Fruit fly (Drosophila melanogaster) whole organism, embryonic: Measurements from ENCODE around the gene CG13359.

ENCODE experiments used
- Abd-B ChIP-seq: fragments of 200-800 bp; sonication (Bioruptor generic); optimal IDR thresholded peaks from 2 replicates; lab custom pipeline; 2018; ENCODE audit warnings: missing biosample characterization, mild to moderate bottlenecking, missing genetic modification characterization, moderate library complexity
- Antp ChIP-seq: fragments of 200-800 bp; sonication (Bioruptor generic); optimal IDR thresholded peaks from 3 replicates; lab custom pipeline; 2016; ENCODE audit warnings: missing biosample characterization, missing genetic modification characterization
- CG11696 ChIP-seq: fragments of 200-800 bp; sonication (Bioruptor generic); IDR thresholded peaks from 2 replicates; pipeline ENCODE4 v1.3.6; 2022; ENCODE audit warnings: missing biosample characterization, missing genetic modification characterization
- CG12659 ChIP-seq: fragments of 200-800 bp; sonication (Bioruptor generic); optimal IDR thresholded peaks from 3 replicates; lab custom pipeline; 2017; ENCODE audit warnings: mild to moderate bottlenecking, missing biosample characterization, missing genetic modification reagents, missing genetic modification characterization
- CG12744 ChIP-seq: fragments of 200-800 bp; sonication (Bioruptor generic); optimal IDR thresholded peaks from 2 replicates; lab custom pipeline; 2016; ENCODE audit warnings: missing biosample characterization, missing genetic modification characterization
- CG13424 ChIP-seq: fragments of 200-800 bp; sonication (Bioruptor generic); optimal IDR thresholded peaks from 2 replicates; lab custom pipeline; 2019; ENCODE audit warnings: missing biosample characterization, mild to moderate bottlenecking, missing genetic modification characterization, moderate library complexity
- CG14667 ChIP-seq: fragments of 200-800 bp; sonication (Bioruptor generic); IDR thresholded peaks from 2 replicates; pipeline ENCODE4 v1.3.6; 2022; ENCODE audit warnings: missing biosample characterization, missing genetic modification characterization
- CG15011 ChIP-seq: fragments of 200-800 bp; sonication (Bioruptor generic); optimal IDR thresholded peaks from 3 replicates; lab custom pipeline; 2018; ENCODE audit warnings: missing biosample characterization, mild to moderate bottlenecking, missing genetic modification characterization
- CG15269 ChIP-seq: fragments of 200-800 bp; sonication (Bioruptor generic); optimal IDR thresholded peaks from 2 replicates; lab custom pipeline; 2018; ENCODE audit warnings: missing biosample characterization, mild to moderate bottlenecking, missing genetic modification characterization, moderate library complexity
- CG15479 ChIP-seq: fragments of 200-800 bp; sonication (Bioruptor generic); optimal IDR thresholded peaks from 3 replicates; lab custom pipeline; 2019; ENCODE audit warnings: missing biosample characterization, mild to moderate bottlenecking, missing genetic modification characterization, moderate library complexity
- CG16813 ChIP-seq: fragments of 200-800 bp; sonication (Bioruptor generic); IDR thresholded peaks from 3 replicates; pipeline ENCODE4 v1.3.6; 2022; ENCODE audit warnings: missing biosample characterization, missing genetic modification characterization; ENCODE audit not compliant: partially characterized antibody
- CG17912 ChIP-seq: fragments of 200-800 bp; sonication (Bioruptor generic); optimal IDR thresholded peaks from 2 replicates; lab custom pipeline; 2018; ENCODE audit warnings: missing biosample characterization, mild to moderate bottlenecking, missing genetic modification characterization
- CG18619 ChIP-seq: fragments of 200-800 bp; sonication (Bioruptor generic); optimal IDR thresholded peaks from 3 replicates; lab custom pipeline; 2017; ENCODE audit warnings: missing biosample characterization, mild to moderate bottlenecking, missing genetic modification characterization
- CG2120 ChIP-seq: fragments of 200-800 bp; sonication (Bioruptor generic); optimal IDR thresholded peaks from 3 replicates; lab custom pipeline; 2016; ENCODE audit warnings: missing biosample characterization, missing genetic modification characterization
- CG34376 ChIP-seq: fragments of 200-800 bp; sonication (Bioruptor generic); optimal IDR thresholded peaks from 2 replicates; lab custom pipeline; 2018; ENCODE audit warnings: missing biosample characterization, mild to moderate bottlenecking, missing genetic modification characterization
- CG6254 ChIP-seq: fragments of 200-800 bp; sonication (Bioruptor generic); optimal IDR thresholded peaks from 3 replicates; lab custom pipeline; 2017; ENCODE audit warnings: mild to moderate bottlenecking, missing biosample characterization, missing genetic modification reagents, missing genetic modification characterization
- CG6654 ChIP-seq: fragments of 200-800 bp; sonication (Bioruptor generic); optimal IDR thresholded peaks from 2 replicates; lab custom pipeline; 2017; ENCODE audit warnings: missing biosample characterization, mild to moderate bottlenecking, missing genetic modification characterization
- CG6689 ChIP-seq: fragments of 200-800 bp; sonication (Bioruptor generic); IDR thresholded peaks from 2 replicates; pipeline ENCODE4 v1.3.6; 2022; ENCODE audit warnings: missing biosample characterization, missing genetic modification characterization
- CG7271 ChIP-seq: fragments of 200-800 bp; sonication (Bioruptor generic); optimal IDR thresholded peaks from 2 replicates; lab custom pipeline; 2018; ENCODE audit warnings: missing biosample characterization, mild to moderate bottlenecking, missing genetic modification characterization, moderate library complexity
- CG7839 ChIP-seq: fragments of 200-800 bp; sonication (Bioruptor generic); optimal IDR thresholded peaks from 3 replicates; lab custom pipeline; 2018; ENCODE audit warnings: missing biosample characterization, mild to moderate bottlenecking, missing genetic modification characterization, moderate library complexity
- CG7928 ChIP-seq: fragments of 200-800 bp; sonication (Bioruptor generic); optimal IDR thresholded peaks from 2 replicates; lab custom pipeline; 2017; ENCODE audit warnings: missing biosample characterization, mild to moderate bottlenecking, missing genetic modification characterization
- CG8281 ChIP-seq: fragments of 200-800 bp; sonication (Bioruptor generic); optimal IDR thresholded peaks from 2 replicates; lab custom pipeline; 2018; ENCODE audit warnings: missing biosample characterization, mild to moderate bottlenecking, missing genetic modification characterization, moderate library complexity
- CG8388 ChIP-seq: fragments of 200-800 bp; sonication (Bioruptor generic); optimal IDR thresholded peaks from 2 replicates; lab custom pipeline; 2019; ENCODE audit warnings: missing biosample characterization, mild to moderate bottlenecking, missing genetic modification characterization, moderate library complexity
- CG8478 ChIP-seq: fragments of >200 bp; optimal IDR thresholded peaks from 2 replicates; lab custom pipeline; 2018
- CG9215 ChIP-seq: fragments of 200-800 bp; sonication (Bioruptor generic); IDR thresholded peaks from 2 replicates; pipeline ENCODE4 v1.3.6; 2022; ENCODE audit warnings: missing biosample characterization, missing genetic modification characterization
- CG9437 ChIP-seq: fragments of 200-800 bp; sonication (Bioruptor generic); optimal IDR thresholded peaks from 2 replicates; lab custom pipeline; 2018; ENCODE audit warnings: missing biosample characterization, mild to moderate bottlenecking, missing genetic modification characterization
- CG9817 ChIP-seq: fragments of 200-800 bp; sonication (Bioruptor generic); optimal IDR thresholded peaks from 2 replicates; lab custom pipeline; 2018; ENCODE audit warnings: missing biosample characterization, mild to moderate bottlenecking, missing genetic modification characterization, moderate library complexity
- Doc3 ChIP-seq: fragments of 200-800 bp; sonication (Bioruptor generic); IDR thresholded peaks from 3 replicates; pipeline ENCODE4 v1.3.6; 2022; ENCODE audit warnings: missing biosample characterization, missing genetic modification characterization; ENCODE audit not compliant: partially characterized antibody
- Drgx ChIP-seq: fragments of 200-800 bp; sonication (Bioruptor generic); IDR thresholded peaks from 2 replicates; pipeline ENCODE4 v1.3.6; 2022; ENCODE audit warnings: missing biosample characterization, missing genetic modification characterization
- Hr3 ChIP-seq: fragments of 200-800 bp; sonication (Bioruptor generic); optimal IDR thresholded peaks from 3 replicates; lab custom pipeline; 2016; ENCODE audit warnings: missing biosample characterization, missing genetic modification characterization
- MBD-R2 ChIP-seq: fragments of 200-800 bp; sonication (Bioruptor generic); IDR thresholded peaks from 2 replicates; pipeline ENCODE4 v1.3.6; 2022; ENCODE audit warnings: missing biosample characterization, missing genetic modification characterization
- Nf-YA ChIP-seq: fragments of 200-800 bp; sonication (Bioruptor generic); IDR thresholded peaks from 2 replicates; pipeline ENCODE4 v1.3.6; 2022; ENCODE audit warnings: missing biosample characterization, missing genetic modification characterization
- Nf-YC ChIP-seq: fragments of 200-800 bp; optimal IDR thresholded peaks from 3 replicates; lab custom pipeline; 2019; ENCODE audit warnings: missing biosample characterization, mild to moderate bottlenecking, missing genetic modification characterization, moderate library complexity
- Oli ChIP-seq: fragments of 200-800 bp; sonication (Bioruptor generic); optimal IDR thresholded peaks from 2 replicates; lab custom pipeline; 2018; ENCODE audit warnings: missing biosample characterization, mild to moderate bottlenecking, missing genetic modification characterization, moderate library complexity
- Sin3A ChIP-seq: fragments of >200 bp; optimal IDR thresholded peaks from 2 replicates; lab custom pipeline; 2018
- Xrp1 ChIP-seq: fragments of 200-800 bp; sonication (Bioruptor generic); IDR thresholded peaks from 2 replicates; pipeline ENCODE4 v1.3.6; 2022; ENCODE audit warnings: missing biosample characterization, missing genetic modification characterization
- YL-1 ChIP-seq: fragments of 200-800 bp; sonication (Bioruptor generic); optimal IDR thresholded peaks from 3 replicates; lab custom pipeline; 2017; ENCODE audit warnings: missing biosample characterization, mild to moderate bottlenecking, missing genetic modification characterization
- bab2 ChIP-seq: fragments of 200-800 bp; sonication (Bioruptor generic); optimal IDR thresholded peaks from 2 replicates; lab custom pipeline; 2016; ENCODE audit warnings: missing biosample characterization, missing genetic modification characterization
- btn ChIP-seq: fragments of 200-800 bp; sonication (Bioruptor generic); optimal IDR thresholded peaks from 2 replicates; lab custom pipeline; 2016; ENCODE audit warnings: missing biosample characterization, missing genetic modification characterization
- corto ChIP-seq: fragments of 200-800 bp; sonication (Bioruptor generic); optimal IDR thresholded peaks from 2 replicates; lab custom pipeline; 2016; ENCODE audit warnings: missing biosample characterization, mild to moderate bottlenecking, missing genetic modification characterization, moderate library complexity
- ems ChIP-seq: fragments of 200-800 bp; sonication (Bioruptor generic); optimal IDR thresholded peaks from 3 replicates; lab custom pipeline; 2016; ENCODE audit warnings: missing biosample characterization, missing genetic modification characterization
- eve ChIP-seq, 2 experiments: fragments of >200 bp; optimal IDR thresholded peaks; 2 replicates each; lab custom pipeline; 2017; ENCODE audit warnings: missing biosample characterization in 2 of 2, missing genetic modification characterization in 2 of 2
- grau ChIP-seq: fragments of 200-800 bp; optimal IDR thresholded peaks from 3 replicates; lab custom pipeline; 2019; ENCODE audit warnings: missing biosample characterization, mild to moderate bottlenecking, missing genetic modification characterization, moderate library complexity
- gsb-n ChIP-seq: fragments of 200-800 bp; sonication (Bioruptor generic); optimal IDR thresholded peaks from 3 replicates; lab custom pipeline; 2018; ENCODE audit warnings: missing biosample characterization, mild to moderate bottlenecking, missing genetic modification characterization
- hbn ChIP-seq: fragments of 200-800 bp; sonication (Bioruptor generic); IDR thresholded peaks from 2 replicates; pipeline ENCODE4 v1.3.6; 2022; ENCODE audit warnings: missing biosample characterization, missing genetic modification characterization; ENCODE audit not compliant: partially characterized antibody
- kni ChIP-seq: fragments of 200-800 bp; sonication (Bioruptor generic); optimal IDR thresholded peaks from 3 replicates; lab custom pipeline; 2017; ENCODE audit warnings: mild to moderate bottlenecking, missing biosample characterization, missing genetic modification reagents, missing genetic modification characterization
- lmd ChIP-seq: fragments of 200-800 bp; sonication (Bioruptor generic); IDR thresholded peaks from 2 replicates; pipeline ENCODE4 v1.3.6; 2022; ENCODE audit warnings: missing biosample characterization, missing genetic modification characterization
- pan ChIP-seq, 4 experiments: fragments of >200 bp in 3 of 4; fragments of 200-800 bp in 1 of 4; sonication (Bioruptor generic) in 1 of 4; optimal IDR thresholded peaks in 3 of 4; IDR thresholded peaks in 1 of 4; 2 replicates each; pipeline versions ENCODE4 v1.3.6 to Lab custom; 2017 to 2022; ENCODE audit warnings: missing biosample characterization in 2 of 4, missing genetic modification characterization in 2 of 4, mixed read lengths in 1 of 4
- schlank ChIP-seq: fragments of 200-800 bp; sonication (Bioruptor generic); optimal IDR thresholded peaks from 2 replicates; lab custom pipeline; 2018; ENCODE audit warnings: missing biosample characterization, mild to moderate bottlenecking, missing genetic modification characterization
- toy ChIP-seq: fragments of 200-800 bp; sonication (Bioruptor generic); IDR thresholded peaks from 2 replicates; pipeline ENCODE4 v1.3.6; 2022; ENCODE audit warnings: missing biosample characterization, missing genetic modification characterization
- zfh1 ChIP-seq: fragments of 200-800 bp; sonication (Bioruptor generic); IDR thresholded peaks from 3 replicates; pipeline ENCODE4 v1.3.6; 2022; ENCODE audit warnings: missing biosample characterization, missing genetic modification characterization

CG13359 gene

dm6 chrX:779344-779743, 23.9 kb downstream of the CG13359 start (continued):
- TF ChIP-seq Drgx (GFP tag; lab: Robert Waterston, UW) (peak; percentile 45; the same call in 1 of the 2 replicates), CG14667 (GFP tag; lab: Robert Waterston, UW) (no peak), CG8281 (tag; lab: Kevin White, UChicago) (no peak), CG9437 (no peak), toy (GFP tag; lab: Robert Waterston, UW) (no peak), CG6689 (no peak), CG7839 (tag; lab: Kevin White, UChicago) (no peak), schlank (tag; lab: Kevin White, UChicago) (no peak), CG8388 (GFP tag; lab: Kevin White, UChicago) (peak; percentile 13), CG15011 (no peak), CG13424 (tag; lab: Kevin White, UChicago) (peak; percentile 37), Abd-B (GFP tag; lab: Kevin White, UChicago) (no peak), Antp (GFP tag; lab: Kevin White, UChicago) (peak; percentile 0), ems (GFP tag; lab: Kevin White, UChicago) (no peak), Oli (peak; percentile 48), CG6654 (GFP tag; lab: Kevin White, UChicago) (no peak), CG16813 (GFP tag; lab: Robert Waterston, UW) (no peak), Hr3 (peak; percentile 6), btn (GFP tag; lab: Kevin White, UChicago) (no peak), CG6254 (GFP tag; lab: Kevin White, UChicago) (no peak), lmd (GFP tag; lab: Robert Waterston, UW) (peak; percentile 25; the same call in 1 of the 2 replicates), CG7928 (no peak), CG9215 (GFP tag; lab: Robert Waterston, UW) (no peak), CG17912 (GFP tag; lab: Kevin White, UChicago) (no peak), pan (optimal IDR thresholded peaks at IDR 0.05; lab: Kevin White, UChicago) (no peak), pan (GFP tag; optimal IDR thresholded peaks at IDR 0.05 in 1 of 2, IDR thresholded peaks at IDR 0.05 in 1 of 2) (no peak), CG11696 (no peak), hbn (GFP tag; lab: Robert Waterston, UW) (no peak), Xrp1 (GFP tag; lab: Robert Waterston, UW) (peak; percentile 61), Nf-YA (GFP tag; lab: Robert Waterston, UW) (no peak), Sin3A (lab: Kevin White, UChicago) (no peak), corto (GFP tag; lab: Kevin White, UChicago) (no peak), Doc3 (GFP tag; lab: Robert Waterston, UW) (no peak), bab2 (GFP tag; lab: Kevin White, UChicago) (peak; percentile 0), CG18619 (GFP tag; lab: Kevin White, UChicago) (no peak), YL-1 (GFP tag; lab: Kevin White, UChicago) (no peak), CG12744 (GFP tag; lab: Kevin White, UChicago) (no peak), grau (tag; lab: Kevin White, UChicago) (peak; percentile 33), kni (GFP tag; lab: Kevin White, UChicago) (no peak), CG15269 (tag; lab: Kevin White, UChicago) (peak; percentile 28), CG12659 (GFP tag; lab: Kevin White, UChicago) (peak; percentile 15), CG2120 (no peak), zfh1 (GFP tag; lab: Robert Waterston, UW) (no peak), CG7271 (tag; lab: Kevin White, UChicago) (no peak), Nf-YC (no peak), MBD-R2 (GFP tag; lab: Robert Waterston, UW) (no peak), eve (GFP tag; optimal IDR thresholded peaks at IDR 0.05; lab: Kevin White, UChicago) (no peak), CG15479 (no peak), CG34376 (GFP tag; lab: Kevin White, UChicago) (no peak), CG9817 (tag; lab: Kevin White, UChicago) (no peak), CG8478 (lab: Kevin White, UChicago) (no peak), gsb-n (no peak)
